Worm (Caenorhabditis elegans) whole organism, L4 larva: ENCODE data around the gene F28B12.1.

Experiments
- D1046.2 ChIP-seq: fragments of 200-800 bp; sonication (Bioruptor generic); IDR thresholded peaks from 2 replicates; pipeline ENCODE4 v1.3.6; 2022; ENCODE audit warnings: missing genetic modification characterization, missing compliant biosample characterization
- F26F4.8 ChIP-seq: fragments of 200-800 bp; sonication (Bioruptor generic); conservative IDR thresholded peaks from 2 replicates; pipeline ENCODE4 v1.3.6; 2022; ENCODE audit warnings: missing genetic modification characterization, missing compliant biosample characterization
- Y5F2A.4 ChIP-seq: fragments of 200-800 bp; sonication (Bioruptor generic); optimal IDR thresholded peaks from 2 replicates; lab custom pipeline; 2018; ENCODE audit warnings: mild to moderate bottlenecking, missing genetic modification characterization, missing compliant biosample characterization
- ZK546.5 ChIP-seq, 2 experiments: sonication (generic microtip); optimal IDR thresholded peaks; 2 replicates each; lab custom pipeline; 2017; ENCODE audit warnings: missing biosample characterization in 2 of 2, missing genetic modification characterization in 2 of 2
- aha-1 ChIP-seq: fragments of 150-350 bp; peaks from one replicate; lab custom pipeline; 2014; ENCODE audit warnings: missing biosample characterization, missing genetic modification characterization
- aly-2 ChIP-seq: sonication (generic microtip); optimal IDR thresholded peaks from 2 replicates; lab custom pipeline; 2018; ENCODE audit warnings: missing biosample characterization, missing genetic modification characterization
- ceh-20 ChIP-seq: fragments of 200-800 bp; sonication (Bioruptor generic); IDR thresholded peaks from 2 replicates; pipeline ENCODE4 v1.3.6; 2022; ENCODE audit warnings: missing genetic modification reagents, missing genetic modification characterization, missing compliant biosample characterization
- ces-1 ChIP-seq: fragments of 150-350 bp; sonication (generic microtip); optimal IDR thresholded peaks from 4 replicates; lab custom pipeline; 2014; ENCODE audit warnings: missing biosample characterization, missing genetic modification reagents, missing genetic modification characterization
- ctbp-1 ChIP-seq: fragments of 200-800 bp; sonication (Bioruptor generic); IDR thresholded peaks from 2 replicates; pipeline ENCODE4 v1.3.6; 2022; ENCODE audit warnings: missing genetic modification reagents, missing genetic modification characterization, missing compliant biosample characterization
- daf-16 ChIP-seq, 3 experiments: sonication (generic microtip); optimal IDR thresholded peaks; 2 replicates each; lab custom pipeline; 2016 to 2017; ENCODE audit warnings: missing genetic modification characterization in 3 of 3, missing genetic modification reagents in 3 of 3, mild to moderate bottlenecking in 2 of 3, missing compliant biosample characterization in 2 of 3, missing biosample characterization in 1 of 3, moderate library complexity in 1 of 3
- daf-19 ChIP-seq: fragments of 200-800 bp; sonication (Bioruptor generic); conservative IDR thresholded peaks from 2 replicates; pipeline ENCODE4 v1.3.6; 2022; ENCODE audit warnings: missing genetic modification characterization, missing compliant biosample characterization
- dmd-6 ChIP-seq: fragments of 200-800 bp; sonication (Bioruptor generic); IDR thresholded peaks from 2 replicates; pipeline ENCODE4 v1.3.6; 2022; ENCODE audit warnings: missing genetic modification reagents, missing genetic modification characterization, missing compliant biosample characterization
- dmd-8 ChIP-seq: fragments of 200-800 bp; sonication (Bioruptor generic); IDR thresholded peaks from 2 replicates; pipeline ENCODE4 v1.3.6; 2022; ENCODE audit warnings: missing genetic modification characterization, missing compliant biosample characterization
- dmd-9 ChIP-seq: fragments of 200-800 bp; sonication (Bioruptor generic); IDR thresholded peaks from 2 replicates; pipeline ENCODE4 v1.3.6; 2022; ENCODE audit warnings: missing genetic modification reagents, missing genetic modification characterization, missing compliant biosample characterization
- dpl-1 ChIP-seq: fragments of 150-350 bp; optimal IDR thresholded peaks from 2 replicates; lab custom pipeline; 2014; ENCODE audit warnings: missing biosample characterization, missing genetic modification reagents, missing genetic modification characterization
- dve-1 ChIP-seq: sonication (generic microtip); optimal IDR thresholded peaks from 2 replicates; lab custom pipeline; 2017; ENCODE audit warnings: antibody characterized with exemption, mild to moderate bottlenecking, missing genetic modification characterization, missing compliant biosample characterization; ENCODE audit not compliant: insufficient read depth
- egl-43 ChIP-seq: fragments of 200-800 bp; sonication (Bioruptor generic); IDR thresholded peaks from 2 replicates; pipeline ENCODE4 v1.3.6; 2022; ENCODE audit warnings: missing genetic modification reagents, missing genetic modification characterization, missing compliant biosample characterization
- hif-1 ChIP-seq, 2 experiments: sonication (generic microtip); optimal IDR thresholded peaks; 2 replicates each; lab custom pipeline; 2016 to 2017; ENCODE audit warnings: missing compliant biosample characterization in 2 of 2, missing genetic modification characterization in 2 of 2, missing genetic modification reagents in 2 of 2, missing genotype in 2 of 2, mild to moderate bottlenecking in 1 of 2
- hlh-30 ChIP-seq: sonication (generic microtip); optimal IDR thresholded peaks from 2 replicates; lab custom pipeline; 2017; ENCODE audit warnings: antibody characterized with exemption, mild to moderate bottlenecking, missing genetic modification characterization, missing compliant biosample characterization; ENCODE audit not compliant: insufficient read depth
- hmg-1.1 ChIP-seq: fragments of 200-800 bp; sonication (Bioruptor generic); IDR thresholded peaks from 2 replicates; pipeline ENCODE4 v1.3.6; 2022; ENCODE audit warnings: missing genetic modification reagents, missing genetic modification characterization, missing compliant biosample characterization
- jun-1 ChIP-seq: fragments of 150-350 bp; optimal IDR thresholded peaks from 2 replicates; lab custom pipeline; 2014; ENCODE audit warnings: missing biosample characterization, missing genetic modification reagents, missing genetic modification characterization
- lin-29 ChIP-seq: fragments of 200-800 bp; sonication (Bioruptor generic); IDR thresholded peaks from 2 replicates; pipeline ENCODE4 v1.3.6; 2022; ENCODE audit warnings: missing genetic modification reagents, missing genetic modification characterization, missing compliant biosample characterization
- lin-38 ChIP-seq: fragments of 200-800 bp; sonication (Bioruptor generic); IDR thresholded peaks from 2 replicates; pipeline ENCODE4 v1.3.6; 2022; ENCODE audit warnings: missing genetic modification reagents, missing genetic modification characterization, missing compliant biosample characterization
- lin-39 ChIP-seq: fragments of 150-350 bp; optimal IDR thresholded peaks from 2 replicates; lab custom pipeline; 2014; ENCODE audit warnings: missing biosample characterization, missing genetic modification reagents, missing genetic modification characterization
- madf-5 ChIP-seq, 2 experiments: fragments of 200-800 bp; sonication (Bioruptor generic); IDR thresholded peaks; 2 replicates each; pipeline ENCODE4 v1.3.6; 2022; ENCODE audit warnings: missing compliant biosample characterization in 2 of 2, missing genetic modification characterization in 2 of 2
- mdl-1 ChIP-seq, 2 experiments: fragments of 150-350 bp in 1 of 2; sonication (generic microtip) in 1 of 2; optimal IDR thresholded peaks; 2 replicates each; lab custom pipeline; 2014 to 2017; ENCODE audit warnings: missing biosample characterization in 2 of 2, missing genetic modification characterization in 2 of 2
- mdt-29 ChIP-seq: fragments of 200-800 bp; sonication (Bioruptor generic); IDR thresholded peaks from 2 replicates; pipeline ENCODE4 v1.3.6; 2022; ENCODE audit warnings: missing genetic modification reagents, missing genetic modification characterization, missing compliant biosample characterization
- mes-2 ChIP-seq: sonication (generic microtip); optimal IDR thresholded peaks from 2 replicates; lab custom pipeline; 2016; ENCODE audit warnings: missing genotype, mild to moderate bottlenecking, missing genetic modification characterization, missing compliant biosample characterization; ENCODE audit not compliant: poor library complexity, severe bottlenecking
- mxl-2 ChIP-seq: fragments of 200-800 bp; sonication (Bioruptor generic); conservative IDR thresholded peaks from 2 replicates; pipeline ENCODE4 v1.3.6; 2022; ENCODE audit warnings: missing genetic modification reagents, missing genetic modification characterization, missing compliant biosample characterization
- nhr-11 ChIP-seq: fragments of 150-350 bp; optimal IDR thresholded peaks from 2 replicates; lab custom pipeline; 2014; ENCODE audit warnings: missing biosample characterization, missing genetic modification characterization
- nhr-42 ChIP-seq: fragments of 200-800 bp; sonication (Bioruptor generic); IDR thresholded peaks from 2 replicates; pipeline ENCODE4 v1.3.6; 2022; ENCODE audit warnings: missing genetic modification characterization, missing compliant biosample characterization
- nhr-6 ChIP-seq: fragments of 150-350 bp; optimal IDR thresholded peaks from 2 replicates; lab custom pipeline; 2014; ENCODE audit warnings: missing biosample characterization, missing genetic modification characterization
- pha-4 ChIP-seq, 2 experiments: fragments of 150-350 bp in 1 of 2; fragments of 200-800 bp in 1 of 2; sonication (Bioruptor generic) in 1 of 2; IDR thresholded peaks in 1 of 2; optimal IDR thresholded peaks in 1 of 2; 2 replicates each; pipeline versions ENCODE4 v1.3.6 to Lab custom; 2014 to 2022; ENCODE audit warnings: missing genetic modification characterization in 2 of 2, missing genetic modification reagents in 2 of 2, missing biosample characterization in 1 of 2, missing compliant biosample characterization in 1 of 2
- php-3 ChIP-seq: fragments of 200-800 bp; sonication (Bioruptor generic); IDR thresholded peaks from 2 replicates; pipeline ENCODE4 v1.3.6; 2022; ENCODE audit warnings: missing genetic modification reagents, missing genetic modification characterization, missing compliant biosample characterization
- skn-1 ChIP-seq: fragments of 150-350 bp; optimal IDR thresholded peaks from 2 replicates; lab custom pipeline; 2014; ENCODE audit warnings: missing biosample characterization, missing genetic modification characterization
- snpc-1.2 ChIP-seq: fragments of 200-800 bp; sonication (Bioruptor generic); IDR thresholded peaks from 2 replicates; pipeline ENCODE4 v1.3.6; 2022; ENCODE audit warnings: missing genetic modification reagents, missing genetic modification characterization, missing compliant biosample characterization
- spr-1 ChIP-seq: sonication (generic microtip); optimal IDR thresholded peaks from 2 replicates; lab custom pipeline; 2016; ENCODE audit warnings: mild to moderate bottlenecking, missing genetic modification characterization, missing compliant biosample characterization
- tra-1 ChIP-seq: fragments of 200-800 bp; sonication (Bioruptor generic); IDR thresholded peaks from 2 replicates; pipeline ENCODE4 v1.3.6; 2022; ENCODE audit warnings: missing genetic modification reagents, missing genetic modification characterization, missing compliant biosample characterization
- unc-62 ChIP-seq, 3 experiments: fragments of 150-350 bp in 1 of 3; sonication (generic microtip); optimal IDR thresholded peaks in 2 of 3; peaks in 1 of 3; 1 replicate in 1 of 3; 2 replicates in 2 of 3; lab custom pipeline; 2014 to 2017; ENCODE audit warnings: missing biosample characterization in 3 of 3, missing genetic modification characterization in 3 of 3, missing genetic modification reagents in 3 of 3, missing genotype in 1 of 3
- vab-7 ChIP-seq: fragments of 200-800 bp; sonication (Bioruptor generic); IDR thresholded peaks from 2 replicates; pipeline ENCODE4 v1.3.6; 2022; ENCODE audit warnings: missing genetic modification reagents, missing genetic modification characterization, missing compliant biosample characterization
- zag-1 ChIP-seq: fragments of 150-350 bp; optimal IDR thresholded peaks from 2 replicates; lab custom pipeline; 2014; ENCODE audit warnings: missing biosample characterization, missing genetic modification characterization
- ztf-11 ChIP-seq: fragments of 150-350 bp; optimal IDR thresholded peaks from 2 replicates; lab custom pipeline; 2014; ENCODE audit warnings: missing biosample characterization, missing genetic modification characterization

The F28B12.1 gene

ce11 chrII:5931904-5932764 lies 10.6 kb upstream of the F28B12.1 start (continued):
- no peak for TF ChIP-seq madf-5 (GFP tag; IDR thresholded peaks at IDR 0.05; lab: Robert Waterston, UW)
- peak; percentile 59; the same call in 1 of the 2 replicates for TF ChIP-seq ceh-20
- TF ChIP-seq lin-39 (tag; lab: Kevin White, UChicago) = no peak
- no peak for TF ChIP-seq nhr-6
- no peak for TF ChIP-seq dmd-9
- no peak for TF ChIP-seq egl-43 (GFP tag; lab: Robert Waterston, UW)
- TF ChIP-seq nhr-11 (tag; lab: Kevin White, UChicago) = peak; percentile 66
- TF ChIP-seq ctbp-1 (GFP tag; lab: Robert Waterston, UW) = no peak
- no peak for TF ChIP-seq snpc-1.2 (GFP tag; lab: Robert Waterston, UW)
- TF ChIP-seq mxl-2 (GFP tag; lab: Robert Waterston, UW) = no peak
- TF ChIP-seq mdl-1 (tag; optimal IDR thresholded peaks at IDR 0.05; lab: Kevin White, UChicago) = peak in 1 of 2 experiments; percentile 14
- TF ChIP-seq tra-1 (GFP tag; lab: Robert Waterston, UW) = peak; percentile 70
- peak; percentile 86 for TF ChIP-seq hlh-30 (tag; lab: Kevin White, UChicago)
- peak; percentile 64 for TF ChIP-seq dve-1 (tag; lab: Kevin White, UChicago)
- TF ChIP-seq dpl-1 (GFP tag; lab: Kevin White, UChicago) = peak; percentile 15
- peak in 1 of 2 experiments; percentile 79 for TF ChIP-seq daf-16 (GFP tag; optimal IDR thresholded peaks at IDR 0.05; lab: Kevin White, UChicago)
- peak; percentile 82 for TF ChIP-seq daf-16 (tag; optimal IDR thresholded peaks at IDR 0.05; lab: Kevin White, UChicago)
- peak; percentile 24 for TF ChIP-seq mes-2 (tag; lab: Kevin White, UChicago)
- peak; percentile 87 for TF ChIP-seq dmd-6 (GFP tag; lab: Robert Waterston, UW)
- TF ChIP-seq lin-29 (GFP tag; lab: Robert Waterston, UW) = no peak
- TF ChIP-seq ces-1 (GFP tag; lab: Kevin White, UChicago) = no peak
- TF ChIP-seq ZK546.5 (tag; optimal IDR thresholded peaks at IDR 0.05; lab: Kevin White, UChicago) = no peak
- TF ChIP-seq php-3 (GFP tag; lab: Robert Waterston, UW) = peak; percentile 68
- 0 out of 2 replicates have a peak, but pooled peaks have one; percentile 15 for TF ChIP-seq mdt-29 (GFP tag; lab: Robert Waterston, UW)
- TF ChIP-seq hif-1 (tag; optimal IDR thresholded peaks at IDR 0.05; lab: Kevin White, UChicago) = peak in 1 of 2 experiments; percentile 26
- TF ChIP-seq skn-1 = no peak
- no peak for TF ChIP-seq Y5F2A.4
- TF ChIP-seq spr-1 (tag; lab: Kevin White, UChicago) = no peak
- TF ChIP-seq jun-1 (tag; lab: Kevin White, UChicago) = no peak
- no peak for TF ChIP-seq dmd-8
- TF ChIP-seq hmg-1.1 (GFP tag; lab: Robert Waterston, UW) = no peak

ce11 chrII:5933133-5933532 lies 9.6 kb upstream of the F28B12.1 start:
- TF ChIP-seq php-3 (GFP tag; lab: Robert Waterston, UW) (no peak), nhr-42 (peak; percentile 55; the same call in 1 of the 2 replicates), vab-7 (GFP tag; lab: Robert Waterston, UW) (no peak), aha-1 (tag; lab: Kevin White, UChicago) (peak; percentile 92), madf-5 (GFP tag; IDR thresholded peaks at IDR 0.05; lab: Robert Waterston, UW) (no peak), lin-38 (no peak), unc-62 (GFP tag; optimal IDR thresholded peaks at IDR 0.05 in 1 of 2; lab: Kevin White, UChicago) (peak in 1 of 2 experiments; percentile 46), unc-62 (tag; optimal IDR thresholded peaks at IDR 0.05; lab: Kevin White, UChicago) (no peak), ztf-11 (tag; lab: Kevin White, UChicago) (no peak), F26F4.8 (GFP tag; lab: Robert Waterston, UW) (0 out of 2 replicates have a peak, but pooled peaks have one; percentile 52), aly-2 (tag; lab: Kevin White, UChicago) (no peak), zag-1 (tag; lab: Kevin White, UChicago) (no peak), egl-43 (GFP tag; lab: Robert Waterston, UW) (0 out of 2 replicates have a peak, but pooled peaks have one; percentile 7), daf-19 (GFP tag; lab: Robert Waterston, UW) (no peak), pha-4 (GFP tag; IDR thresholded peaks at IDR 0.05; lab: Robert Waterston, UW) (no peak), pha-4 (tag; optimal IDR thresholded peaks at IDR 0.05; lab: Kevin White, UChicago) (no peak), D1046.2 (no peak)
- TF ChIP-seq, all 104 proteins: peak for 5
